Worm (Caenorhabditis elegans) whole organism, L4 larva: ENCODE measurements around the gene unc-77.
A peak's percentile ranks its signal among the peaks of the same experiment; 100 is the strongest.

ENCODE experiments used
- F44E2.7 ChIP-seq: fragments of 200-800 bp; sonication (Bioruptor generic); IDR thresholded peaks from 2 replicates; pipeline ENCODE4 v2.1.2; 2022; ENCODE audit warnings: missing genetic modification characterization, missing compliant biosample characterization
- aly-2 ChIP-seq: sonication (generic microtip); optimal IDR thresholded peaks from 2 replicates; lab custom pipeline; 2018; ENCODE audit warnings: missing biosample characterization, missing genetic modification characterization
- fkh-10 ChIP-seq: fragments of 150-350 bp; optimal IDR thresholded peaks from 2 replicates; lab custom pipeline; 2014; ENCODE audit warnings: missing biosample characterization, missing genetic modification reagents, missing genetic modification characterization
- fos-1 ChIP-seq: fragments of 150-350 bp; optimal IDR thresholded peaks from 2 replicates; lab custom pipeline; 2014; ENCODE audit warnings: missing biosample characterization, missing genetic modification characterization
- mdl-1 ChIP-seq, 2 experiments: fragments of 150-350 bp in 1 of 2; sonication (generic microtip) in 1 of 2; optimal IDR thresholded peaks; 2 replicates each; lab custom pipeline; 2014 to 2017; ENCODE audit warnings: missing biosample characterization in 2 of 2, missing genetic modification characterization in 2 of 2
- nhr-237 ChIP-seq: sonication (generic microtip); optimal IDR thresholded peaks from 2 replicates; lab custom pipeline; 2017; ENCODE audit warnings: missing biosample characterization, missing genetic modification characterization
- nhr-6 ChIP-seq: fragments of 150-350 bp; optimal IDR thresholded peaks from 2 replicates; lab custom pipeline; 2014; ENCODE audit warnings: missing biosample characterization, missing genetic modification characterization
- pha-4 ChIP-seq, 2 experiments: fragments of 150-350 bp in 1 of 2; fragments of 200-800 bp in 1 of 2; sonication (Bioruptor generic) in 1 of 2; IDR thresholded peaks in 1 of 2; optimal IDR thresholded peaks in 1 of 2; 2 replicates each; pipeline versions ENCODE4 v1.3.6 to Lab custom; 2014 to 2022; ENCODE audit warnings: missing genetic modification characterization in 2 of 2, missing genetic modification reagents in 2 of 2, missing biosample characterization in 1 of 2, missing compliant biosample characterization in 1 of 2
- tra-1 ChIP-seq: fragments of 200-800 bp; sonication (Bioruptor generic); IDR thresholded peaks from 2 replicates; pipeline ENCODE4 v1.3.6; 2022; ENCODE audit warnings: missing genetic modification reagents, missing genetic modification characterization, missing compliant biosample characterization
- unc-62 ChIP-seq, 3 experiments: fragments of 150-350 bp in 1 of 3; sonication (generic microtip); optimal IDR thresholded peaks in 2 of 3; peaks in 1 of 3; 1 replicate in 1 of 3; 2 replicates in 2 of 3; lab custom pipeline; 2014 to 2017; ENCODE audit warnings: missing biosample characterization in 3 of 3, missing genetic modification characterization in 3 of 3, missing genetic modification reagents in 3 of 3, missing genotype in 1 of 3

DNA sequence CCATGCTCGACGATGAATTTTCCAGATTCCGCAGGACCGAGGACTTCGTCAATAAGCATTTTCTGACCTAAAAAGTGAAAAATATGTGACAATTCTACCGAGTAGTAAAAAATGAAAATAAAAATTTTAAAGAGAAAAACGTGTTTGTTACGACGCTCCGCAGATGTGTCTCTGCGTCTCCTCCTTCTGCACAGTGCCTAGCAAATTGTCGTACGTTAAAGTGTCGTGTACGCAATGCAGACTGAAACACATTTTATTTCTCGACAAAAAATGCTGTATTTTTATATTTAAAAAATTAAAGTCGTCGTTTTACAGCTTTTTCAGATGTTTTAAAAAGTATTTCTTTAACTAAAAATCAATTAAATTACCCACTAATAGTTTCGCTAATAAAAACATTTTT, 26.8 kb downstream of the unc-77 start, which contains the start of gene C11D2.4:
- TF ChIP-seq unc-62 (GFP tag; optimal IDR thresholded peaks at IDR 0.05 in 1 of 2; lab: Kevin White, UChicago): peak in 1 of 2 experiments; percentile 63
- TF ChIP-seq unc-62 (tag; optimal IDR thresholded peaks at IDR 0.05; lab: Kevin White, UChicago): no peak
- no peak for TF ChIP-seq aly-2 (tag; lab: Kevin White, UChicago)
- TF ChIP-seq pha-4 (GFP tag; IDR thresholded peaks at IDR 0.05; lab: Robert Waterston, UW): no peak
- no peak for TF ChIP-seq pha-4 (tag; optimal IDR thresholded peaks at IDR 0.05; lab: Kevin White, UChicago)
- no peak for TF ChIP-seq tra-1 (GFP tag; lab: Robert Waterston, UW)
- TF ChIP-seq nhr-237 (tag; lab: Kevin White, UChicago): no peak
- no peak for TF ChIP-seq nhr-6 (tag; lab: Kevin White, UChicago)
- no peak for TF ChIP-seq F44E2.7 (GFP tag; lab: Robert Waterston, UW)
- no peak for TF ChIP-seq fkh-10 (GFP tag; lab: Kevin White, UChicago)
- TF ChIP-seq fos-1 (tag; lab: Kevin White, UChicago): no peak
- TF ChIP-seq mdl-1 (tag; optimal IDR thresholded peaks at IDR 0.05; lab: Kevin White, UChicago): no peak
